Worm (Caenorhabditis elegans): Measurements from ENCODE around the gene clec-27.

The clec-27 gene

ce11 chrV:16893440-16893839 lies 39.0 kb downstream of the clec-27 start, which contains the start of gene F09C6.15:
Gene F09C6.15 (plus strand): TSS chrV:16893740.
- TF ChIP-seq pqm-1 (tag; optimal IDR thresholded peaks at IDR 0.05), result no peak
- TF ChIP-seq nhr-77 (tag; optimal IDR thresholded peaks at IDR 0.05), result no peak
- no peak for TF ChIP-seq daf-12 (tag; optimal IDR thresholded peaks at IDR 0.05)
- no peak for TF ChIP-seq ama-1 (optimal IDR thresholded peaks at IDR 0.05)
- no peak for TF ChIP-seq nhr-28 (tag; optimal IDR thresholded peaks at IDR 0.05)
- TF ChIP-seq egl-5 (tag; optimal IDR thresholded peaks at IDR 0.05), result no peak
- no peak for TF ChIP-seq ztf-11 (tag; optimal IDR thresholded peaks at IDR 0.05)

- no peak for TF ChIP-seq aly-2 (tag; optimal IDR thresholded peaks at IDR 0.05)
- no peak for TF ChIP-seq nhr-23 (tag; optimal IDR thresholded peaks at IDR 0.05)
- TF ChIP-seq pha-4 (tag; optimal IDR thresholded peaks at IDR 0.05), result no peak
- TF ChIP-seq nhr-76 (tag; optimal IDR thresholded peaks at IDR 0.05), result no peak
- TF ChIP-seq elt-2 (tag; optimal IDR thresholded peaks at IDR 0.05), result no peak
- no peak for TF ChIP-seq nfya-1 (tag; optimal IDR thresholded peaks at IDR 0.05; ENCODE audit: insufficient read depth)
- TF ChIP-seq mml-1 (tag; optimal IDR thresholded peaks at IDR 0.05), result no peak
- TF ChIP-seq ceh-28 (tag; optimal IDR thresholded peaks at IDR 0.05), result no peak
Measured at ce11 chrV:16899355-16899754, 44.9 kb downstream of the clec-27 start, which contains the start of gene fbxa-45. Gene fbxa-45 (minus strand): TSS chrV:16899455.

- TF ChIP-seq R02D3.7 (tag; optimal IDR thresholded peaks at IDR 0.05) (no peak), elt-2 (tag; optimal IDR thresholded peaks at IDR 0.05) (no peak), unc-39 (tag; optimal IDR thresholded peaks at IDR 0.05) (no peak), lin-15B (tag; optimal IDR thresholded peaks at IDR 0.05) (no peak)
Measured at ce11 chrV:16902726-16903125, 48.3 kb downstream of the clec-27 start, which contains the start of gene srd-68. Gene srd-68 (minus strand): TSS chrV:16902826.

ce11 chrV:16904612-16905011 lies 50.2 kb downstream of the clec-27 start, which contains the start of gene nhr-262:
Gene nhr-262 (plus strand): TSS chrV:16904912.
- no peak for TF ChIP-seq unc-62 (GFP tag; optimal IDR thresholded peaks at IDR 0.05)
- no peak for TF ChIP-seq mml-1 (tag; optimal IDR thresholded peaks at IDR 0.05)
- no peak for TF ChIP-seq fos-1 (tag; optimal IDR thresholded peaks at IDR 0.05)
- no peak for TF ChIP-seq nhr-77 (tag; optimal IDR thresholded peaks at IDR 0.05)
- no peak for TF ChIP-seq snpc-4 (tag; optimal IDR thresholded peaks at IDR 0.05)
- no peak for TF ChIP-seq mdl-1 (tag; optimal IDR thresholded peaks at IDR 0.05)
- TF ChIP-seq nhr-23 (tag; optimal IDR thresholded peaks at IDR 0.05), result no peak
- TF ChIP-seq egl-27 (tag; optimal IDR thresholded peaks at IDR 0.05), result no peak
- no peak for TF ChIP-seq ceh-9 (tag; optimal IDR thresholded peaks at IDR 0.05)
- TF ChIP-seq daf-12 (tag; optimal IDR thresholded peaks at IDR 0.05), result no peak
- TF ChIP-seq ztf-4 (tag; optimal IDR thresholded peaks at IDR 0.05), result no peak
- no peak for TF ChIP-seq sea-2 (GFP tag; optimal IDR thresholded peaks at IDR 0.05)
- no peak for TF ChIP-seq lin-15B (tag; optimal IDR thresholded peaks at IDR 0.05)
